Fruit fly (Drosophila melanogaster): ENCODE results near the gene CG18547.

The CG18547 gene

DNA sequence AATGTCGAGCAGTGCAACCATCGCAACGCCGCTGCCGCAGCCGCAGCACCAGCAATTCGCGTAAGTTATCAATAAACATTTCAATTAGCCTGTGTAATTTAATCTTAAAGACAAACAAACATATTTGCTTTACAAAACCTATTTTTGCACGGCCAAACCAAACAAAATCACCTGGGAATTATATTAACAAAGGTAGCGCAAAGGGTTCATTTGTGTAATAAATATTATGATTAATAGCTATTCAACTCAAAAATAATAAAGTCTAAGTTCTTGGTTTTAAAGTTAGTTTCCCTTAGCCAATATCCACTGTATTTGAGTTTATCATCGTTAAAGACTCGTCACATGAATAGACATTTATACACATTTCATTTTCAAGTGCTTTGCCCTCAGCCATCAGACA, 11.0 kb downstream of the CG18547 start:
- TF ChIP-seq CG3281 (GFP tag; optimal IDR thresholded peaks at IDR 0.05) (peak; percentile 8), nerfin-2 (GFP tag; IDR thresholded peaks at IDR 0.05; ENCODE audit: partially characterized antibody) (no peak), lilli (GFP tag; optimal IDR thresholded peaks at IDR 0.05) (peak; percentile 23), CG10565 (GFP tag; optimal IDR thresholded peaks at IDR 0.05) (no peak), CG15269 (tag; optimal IDR thresholded peaks at IDR 0.05) (peak; percentile 48), ash1 (GFP tag; optimal IDR thresholded peaks at IDR 0.05) (no peak), CG12744 (GFP tag; optimal IDR thresholded peaks at IDR 0.05) (no peak), CG11504 (tag; optimal IDR thresholded peaks at IDR 0.05) (no peak), sens-2 (GFP tag; IDR thresholded peaks at IDR 0.05) (no peak), dysf (GFP tag; IDR thresholded peaks at IDR 0.05) (0 out of 3 replicates have a peak, but pooled peaks have one; percentile 13), trh (GFP tag; optimal IDR thresholded peaks at IDR 0.05) (no peak), CG3065 (GFP tag; optimal IDR thresholded peaks at IDR 0.05) (no peak), CG18262 (tag; optimal IDR thresholded peaks at IDR 0.05) (no peak), CG8388 (GFP tag; optimal IDR thresholded peaks at IDR 0.05) (no peak), CG1647 (GFP tag; optimal IDR thresholded peaks at IDR 0.05) (no peak), CG32767 (GFP tag; IDR thresholded peaks at IDR 0.05) (no peak), gfzf (GFP tag; optimal IDR thresholded peaks at IDR 0.05) (no peak), gem (tag; optimal IDR thresholded peaks at IDR 0.05) (peak; percentile 34), GATAe (GFP tag; conservative IDR thresholded peaks at IDR 0.05) (no peak), CG2120 (GFP tag; optimal IDR thresholded peaks at IDR 0.05) (peak; percentile 49), CG7357 (GFP tag; IDR thresholded peaks at IDR 0.05) (no peak), CG9817 (tag; optimal IDR thresholded peaks at IDR 0.05) (peak; percentile 24), fu2 (GFP tag; optimal IDR thresholded peaks at IDR 0.05) (no peak), Camta (GFP tag; optimal IDR thresholded peaks at IDR 0.05) (no peak), tio (GFP tag; optimal IDR thresholded peaks at IDR 0.05) (peak; percentile 16), ase (GFP tag; IDR thresholded peaks at IDR 0.05) (no peak), Atf6 (GFP tag; IDR thresholded peaks at IDR 0.05) (peak; percentile 59; the same call in 1 of the 2 replicates), nmo (GFP tag; optimal IDR thresholded peaks at IDR 0.05) (peak; percentile 20), Hr51 (GFP tag; optimal IDR thresholded peaks at IDR 0.05) (peak in 1 of 2 experiments; percentile 18), CG14014 (GFP tag; IDR thresholded peaks at IDR 0.05) (0 out of 2 replicates have a peak, but pooled peaks have one; percentile 18), CG17385 (GFP tag; optimal IDR thresholded peaks at IDR 0.05) (peak; percentile 18), Rx (GFP tag; IDR thresholded peaks at IDR 0.05) (no peak), fd3F (GFP tag; optimal IDR thresholded peaks at IDR 0.05) (peak; percentile 1), usp (GFP tag; optimal IDR thresholded peaks at IDR 0.05) (no peak), CG2116 (GFP tag; optimal IDR thresholded peaks at IDR 0.05) (no peak), BEAF-32 (GFP tag; optimal IDR thresholded peaks at IDR 0.05) (no peak), crc (GFP tag; optimal IDR thresholded peaks at IDR 0.05) (no peak), CG1529 (GFP tag; optimal IDR thresholded peaks at IDR 0.05) (no peak), CG13424 (tag; optimal IDR thresholded peaks at IDR 0.05) (peak; percentile 30), Antp (GFP tag; optimal IDR thresholded peaks at IDR 0.05) (no peak), az2 (GFP tag; optimal IDR thresholded peaks at IDR 0.05) (no peak), CG7928 (GFP tag; optimal IDR thresholded peaks at IDR 0.05) (no peak), Blimp-1 (GFP tag; optimal IDR thresholded peaks at IDR 0.05) (no peak), CG7839 (tag; optimal IDR thresholded peaks at IDR 0.05) (peak; percentile 32), Oli (tag; optimal IDR thresholded peaks at IDR 0.05) (no peak), slbo (GFP tag; IDR thresholded peaks at IDR 0.05) (peak; percentile 43), Max (GFP tag; optimal IDR thresholded peaks at IDR 0.05) (no peak), CG17361 (GFP tag; IDR thresholded peaks at IDR 0.05) (no peak), Oaz (GFP tag; IDR thresholded peaks at IDR 0.05) (no peak), CHES-1-like (GFP tag; optimal IDR thresholded peaks at IDR 0.05) (no peak), CG11560 (tag; IDR thresholded peaks at IDR 0.05) (no peak)
